Worm (Caenorhabditis elegans) whole organism, late embryonic: ENCODE data around the gene nprl-3.

Experiments
- ama-1 ChIP-seq: fragments of 150-350 bp; optimal IDR thresholded peaks from 2 replicates; lab custom pipeline; 2014
- ceh-9 ChIP-seq: sonication (generic microtip); optimal IDR thresholded peaks from 2 replicates; lab custom pipeline; 2016; ENCODE audit warnings: mild to moderate bottlenecking, missing genetic modification characterization, inconsistent platforms, missing compliant biosample characterization
- dve-1 ChIP-seq: sonication (generic microtip); optimal IDR thresholded peaks from 2 replicates; lab custom pipeline; 2017; ENCODE audit warnings: antibody characterized with exemption, mild to moderate bottlenecking, missing genetic modification characterization, missing compliant biosample characterization
- elt-2 ChIP-seq: sonication (generic microtip); optimal IDR thresholded peaks from 2 replicates; lab custom pipeline; 2016; ENCODE audit warnings: missing genetic modification reagents, missing genetic modification characterization, missing compliant biosample characterization
- ets-4 ChIP-seq: sonication (generic microtip); optimal IDR thresholded peaks from 2 replicates; lab custom pipeline; 2016; ENCODE audit warnings: missing genetic modification characterization, missing compliant biosample characterization
- fax-1 ChIP-seq: sonication (generic microtip); optimal IDR thresholded peaks from 2 replicates; lab custom pipeline; 2016; ENCODE audit warnings: missing genotype, missing genetic modification characterization, missing compliant biosample characterization
- fkh-10 ChIP-seq: fragments of 150-350 bp; optimal IDR thresholded peaks from 2 replicates; lab custom pipeline; 2014; ENCODE audit warnings: missing biosample characterization, missing genetic modification reagents, missing genetic modification characterization
- hlh-15 ChIP-seq: sonication (generic microtip); optimal IDR thresholded peaks from 2 replicates; lab custom pipeline; 2016; ENCODE audit warnings: missing genetic modification characterization, missing compliant biosample characterization
- sox-4 ChIP-seq: sonication (generic microtip); optimal IDR thresholded peaks from 2 replicates; lab custom pipeline; 2017; ENCODE audit warnings: mild to moderate bottlenecking, missing genetic modification characterization, inconsistent platforms, missing compliant biosample characterization
- tbx-7 ChIP-seq: sonication (generic microtip); optimal IDR thresholded peaks from 2 replicates; lab custom pipeline; 2016; ENCODE audit warnings: missing genotype, missing genetic modification characterization, missing compliant biosample characterization
- ttx-3 ChIP-seq: sonication (generic microtip); optimal IDR thresholded peaks from 2 replicates; lab custom pipeline; 2016; ENCODE audit warnings: missing genetic modification reagents, missing genetic modification characterization, missing compliant biosample characterization

- TF ChIP-seq ets-4 (tag; lab: Kevin White, UChicago), result no peak
- no peak for TF ChIP-seq elt-2 (tag; lab: Kevin White, UChicago)
- TF ChIP-seq dve-1, result no peak
- TF ChIP-seq ttx-3, result no peak
- TF ChIP-seq ama-1 (lab: Kevin White, UChicago), result no peak
- no peak for TF ChIP-seq fax-1
- no peak for TF ChIP-seq sox-4 (tag; lab: Kevin White, UChicago)
- no peak for TF ChIP-seq tbx-7 (tag; lab: Kevin White, UChicago)
- no peak for TF ChIP-seq hlh-15
- TF ChIP-seq ceh-9 (tag; lab: Kevin White, UChicago), result no peak
- no peak for TF ChIP-seq fkh-10 (GFP tag; lab: Kevin White, UChicago)
These were observed 48.2 kb downstream of the nprl-3 start, which contains the start of gene F17E9.5 for ce11 chrIV:8345518-8345917.
